Fruit fly (Drosophila melanogaster): ENCODE measurements around the gene Or98a.

- TF ChIP-seq psq (optimal IDR thresholded peaks at IDR 0.05) (no peak), EcR (GFP tag; optimal IDR thresholded peaks at IDR 0.05) (no peak), CG8478 (optimal IDR thresholded peaks at IDR 0.05) (no peak), pan (optimal IDR thresholded peaks at IDR 0.05) (no peak), usp (GFP tag; optimal IDR thresholded peaks at IDR 0.05) (no peak)
These were observed at the start of gene Or98a for dm6 chr3R:27845650-27846049.

All from whole organism.